Fruit fly (Drosophila melanogaster): ENCODE data around the gene CG15005.

Gene CG15005

DNA sequence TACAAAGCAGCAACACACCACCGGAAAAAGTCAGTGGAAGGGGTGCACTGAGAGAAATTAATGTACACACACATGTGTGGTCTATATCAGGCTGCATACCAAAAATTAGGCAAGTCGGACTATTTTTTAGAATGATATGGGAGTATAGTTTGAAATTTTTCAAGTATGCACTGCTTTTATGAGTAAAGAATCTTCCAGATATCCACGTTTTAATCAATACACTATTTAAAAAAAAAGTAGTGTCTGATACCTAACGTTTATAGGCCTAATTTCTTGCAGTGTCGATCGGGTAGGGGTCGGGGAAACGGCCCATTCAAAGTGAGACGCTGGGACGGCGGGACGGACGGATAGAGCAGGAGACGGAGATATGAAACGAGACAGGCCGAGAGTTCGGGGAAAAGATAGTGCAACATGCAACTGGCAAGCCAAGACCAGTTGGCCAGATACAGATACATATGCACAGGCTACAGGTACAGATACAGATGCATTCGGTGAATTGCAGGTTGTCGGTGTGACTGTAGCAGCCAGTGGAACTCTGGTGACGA is 26.3 kb upstream of the CG15005 start (continued):
- peak; percentile 86 for TF ChIP-seq HHEX (GFP tag; optimal IDR thresholded peaks at IDR 0.05)
- peak; percentile 95 for TF ChIP-seq CoRest (tag; optimal IDR thresholded peaks at IDR 0.05)
- no peak for TF ChIP-seq usp (GFP tag; optimal IDR thresholded peaks at IDR 0.05)
- peak; percentile 91 for TF ChIP-seq Drgx (GFP tag; IDR thresholded peaks at IDR 0.05)
- peak; percentile 92 for TF ChIP-seq CG10462 (GFP tag; optimal IDR thresholded peaks at IDR 0.05)
- no peak for TF ChIP-seq Dfd (GFP tag; optimal IDR thresholded peaks at IDR 0.05)
- TF ChIP-seq kay (GFP tag; optimal IDR thresholded peaks at IDR 0.05) = peak; percentile 83
- TF ChIP-seq CG4328 (GFP tag; optimal IDR thresholded peaks at IDR 0.05) = peak; percentile 86
- peak; percentile 45; the same call in 1 of the 2 replicates for TF ChIP-seq CG31224 (GFP tag; IDR thresholded peaks at IDR 0.05)
- peak in 1 of 2 experiments; percentile 94 for TF ChIP-seq Eip74EF (GFP tag; optimal IDR thresholded peaks at IDR 0.05)
- peak; percentile 85 for TF ChIP-seq lilli (GFP tag; optimal IDR thresholded peaks at IDR 0.05)
- TF ChIP-seq CG5245 (GFP tag; optimal IDR thresholded peaks at IDR 0.05) = peak; percentile 93
- peak; percentile 97 for TF ChIP-seq Xrp1 (GFP tag; IDR thresholded peaks at IDR 0.05)
- TF ChIP-seq oc (tag; optimal IDR thresholded peaks at IDR 0.05) = peak; percentile 91
- peak; percentile 69 for TF ChIP-seq Jarid2 (GFP tag; optimal IDR thresholded peaks at IDR 0.05)
- TF ChIP-seq phol (tag; optimal IDR thresholded peaks at IDR 0.05) = peak; percentile 97
- TF ChIP-seq CG2202 (tag; optimal IDR thresholded peaks at IDR 0.05) = peak; percentile 95
- peak; percentile 87 for TF ChIP-seq CG11723 (GFP tag; optimal IDR thresholded peaks at IDR 0.05)
- no peak for TF ChIP-seq Dref (GFP tag; IDR thresholded peaks at IDR 0.05)
- TF ChIP-seq eyg (GFP tag; optimal IDR thresholded peaks at IDR 0.05) = peak; percentile 76
- TF ChIP-seq odd (GFP tag; optimal IDR thresholded peaks at IDR 0.05) = peak; percentile 91
- TF ChIP-seq CG1647 (GFP tag; optimal IDR thresholded peaks at IDR 0.05) = peak; percentile 80
- no peak for TF ChIP-seq CG6175 (GFP tag; IDR thresholded peaks at IDR 0.05)
- peak; percentile 86 for TF ChIP-seq CG15269 (tag; optimal IDR thresholded peaks at IDR 0.05)
- peak; percentile 94 for TF ChIP-seq CG8944 (GFP tag; optimal IDR thresholded peaks at IDR 0.05)
- peak; percentile 89 for TF ChIP-seq Lhr (GFP tag; optimal IDR thresholded peaks at IDR 0.05)
- TF ChIP-seq Xbp1 (GFP tag; optimal IDR thresholded peaks at IDR 0.05) = peak; percentile 93
- peak; percentile 96 for TF ChIP-seq Sox102F (GFP tag; optimal IDR thresholded peaks at IDR 0.05)
- TF ChIP-seq CG18476 (GFP tag; optimal IDR thresholded peaks at IDR 0.05) = peak; percentile 90
- peak; percentile 76 for TF ChIP-seq CG11456 (GFP tag; IDR thresholded peaks at IDR 0.05)
- peak; percentile 14 for TF ChIP-seq sima (GFP tag; optimal IDR thresholded peaks at IDR 0.05)
- peak; percentile 66 for TF ChIP-seq caup (GFP tag; optimal IDR thresholded peaks at IDR 0.05; ENCODE audit: severe bottlenecking)
- peak; percentile 85 to 93 for TF ChIP-seq tll (GFP tag; optimal IDR thresholded peaks at IDR 0.05)
- TF ChIP-seq CG1024 (GFP tag; IDR thresholded peaks at IDR 0.05) = peak; percentile 66
- peak; percentile 97 for TF ChIP-seq CG17361 (GFP tag; IDR thresholded peaks at IDR 0.05)
- TF ChIP-seq Hand (GFP tag; optimal IDR thresholded peaks at IDR 0.05) = peak; percentile 57
- TF ChIP-seq ems (GFP tag; optimal IDR thresholded peaks at IDR 0.05) = peak; percentile 91
- no peak for TF ChIP-seq ham (GFP tag; IDR thresholded peaks at IDR 0.05)
- peak; percentile 39; the same call in 1 of the 2 replicates for TF ChIP-seq CG11085 (GFP tag; IDR thresholded peaks at IDR 0.05)
- TF ChIP-seq CG33557 (GFP tag; optimal IDR thresholded peaks at IDR 0.05) = peak; percentile 97
- peak; percentile 99 for TF ChIP-seq zen (tag; optimal IDR thresholded peaks at IDR 0.05)
- TF ChIP-seq gcm (GFP tag; optimal IDR thresholded peaks at IDR 0.05) = peak; percentile 96
- peak; percentile 96 for TF ChIP-seq Oli (tag; optimal IDR thresholded peaks at IDR 0.05)
- TF ChIP-seq CG18764 (GFP tag; optimal IDR thresholded peaks at IDR 0.05) = peak; percentile 86
- peak; percentile 80 for TF ChIP-seq Fer3 (tag; optimal IDR thresholded peaks at IDR 0.05)
- TF ChIP-seq ato (GFP tag; IDR thresholded peaks at IDR 0.05; ENCODE audit: partially characterized antibody) = no peak
- no peak for TF ChIP-seq nerfin-2 (GFP tag; IDR thresholded peaks at IDR 0.05; ENCODE audit: partially characterized antibody)
- TF ChIP-seq CG13287 (GFP tag; IDR thresholded peaks at IDR 0.05; ENCODE audit: partially characterized antibody) = no peak
- TF ChIP-seq tap (tag; optimal IDR thresholded peaks at IDR 0.05) = peak; percentile 93
